Worm (Caenorhabditis elegans) whole organism, L1 larva: ENCODE data around the gene sid-1.

Experiments used
- Y116A8C.19 ChIP-seq: sonication (generic microtip); optimal IDR thresholded peaks from 2 replicates; lab custom pipeline; 2016; ENCODE audit warnings: missing compliant biosample characterization, missing genetic modification characterization, borderline replicate concordance
- aha-1 ChIP-seq: fragments of 150-350 bp; optimal IDR thresholded peaks from 2 replicates; lab custom pipeline; 2014; ENCODE audit warnings: missing biosample characterization, missing genetic modification characterization
- ceh-8 ChIP-seq: fragments of 200-800 bp; sonication (Bioruptor generic); optimal IDR thresholded peaks from 2 replicates; lab custom pipeline; 2018; ENCODE audit warnings: mild to moderate bottlenecking, missing genetic modification characterization, moderate library complexity, missing compliant biosample characterization
- ceh-82 ChIP-seq, 3 experiments: fragments of 150-350 bp in 1 of 3; sonication (generic microtip) in 2 of 3; optimal IDR thresholded peaks; 2 replicates each; lab custom pipeline; 2014 to 2017; ENCODE audit warnings: missing biosample characterization in 3 of 3, missing genetic modification characterization in 3 of 3
- ceh-88 ChIP-seq: fragments of 200-800 bp; sonication (Bioruptor generic); IDR thresholded peaks from 2 replicates; pipeline ENCODE4 v1.3.6; 2022; ENCODE audit warnings: missing genetic modification characterization, missing compliant biosample characterization
- dsc-1 ChIP-seq: sonication (generic microtip); optimal IDR thresholded peaks from 2 replicates; lab custom pipeline; 2016; ENCODE audit warnings: mild to moderate bottlenecking, missing genetic modification characterization, missing compliant biosample characterization
- efl-1 ChIP-seq, 4 experiments: fragments of 150-350 bp; optimal IDR thresholded peaks in 3 of 4; peaks in 1 of 4; 1 replicate in 1 of 4; 2 replicates in 3 of 4; lab custom pipeline; 2014; ENCODE audit warnings: missing biosample characterization in 2 of 4, missing genetic modification characterization in 2 of 4, missing genetic modification reagents in 2 of 4
- elt-2 ChIP-seq: sonication (generic microtip); optimal IDR thresholded peaks from 2 replicates; lab custom pipeline; 2016; ENCODE audit warnings: missing genetic modification characterization, mild to moderate bottlenecking, inconsistent platforms, missing compliant biosample characterization, missing genetic modification reagents
- elt-3 ChIP-seq, 6 experiments: fragments of 150-350 bp in 1 of 6; sonication (generic microtip); optimal IDR thresholded peaks; 2 replicates each; lab custom pipeline; 2017 to 2018; ENCODE audit warnings: missing biosample characterization in 6 of 6, missing genetic modification characterization in 6 of 6, inconsistent platforms in 1 of 6
- fkh-10 ChIP-seq: sonication (generic microtip); optimal IDR thresholded peaks from 2 replicates; lab custom pipeline; 2017; ENCODE audit warnings: missing biosample characterization, missing genetic modification reagents, missing genetic modification characterization
- fkh-8 ChIP-seq: sonication (generic microtip); optimal IDR thresholded peaks from 2 replicates; lab custom pipeline; 2016; ENCODE audit warnings: mild to moderate bottlenecking, missing genetic modification characterization, missing compliant biosample characterization
- fos-1 ChIP-seq: fragments of 150-350 bp; optimal IDR thresholded peaks from 2 replicates; lab custom pipeline; 2014; ENCODE audit warnings: missing biosample characterization, missing genetic modification characterization
- grh-1 ChIP-seq: fragments of 200-800 bp; sonication (Bioruptor generic); IDR thresholded peaks from 2 replicates; pipeline ENCODE4 v1.3.6; 2022; ENCODE audit warnings: missing genetic modification reagents, missing genetic modification characterization, missing compliant biosample characterization
- hlh-17 ChIP-seq: fragments of 200-800 bp; sonication (Bioruptor generic); optimal IDR thresholded peaks from 2 replicates; lab custom pipeline; 2018; ENCODE audit warnings: missing genetic modification characterization, mild to moderate bottlenecking, missing compliant biosample characterization, moderate library complexity, borderline replicate concordance
- irx-1 ChIP-seq: sonication (generic microtip); optimal IDR thresholded peaks from 2 replicates; lab custom pipeline; 2016; ENCODE audit warnings: missing genetic modification characterization, missing compliant biosample characterization
- jun-1 ChIP-seq: fragments of 150-350 bp; optimal IDR thresholded peaks from 2 replicates; lab custom pipeline; 2014; ENCODE audit warnings: missing biosample characterization, missing genetic modification reagents, missing genetic modification characterization
- lin-14 ChIP-seq: fragments of 200-800 bp; sonication (Bioruptor generic); optimal IDR thresholded peaks from 2 replicates; lab custom pipeline; 2018; ENCODE audit warnings: mild to moderate bottlenecking, missing genetic modification characterization, moderate library complexity, missing compliant biosample characterization
- lin-35 ChIP-seq, 2 experiments: fragments of 150-350 bp; optimal IDR thresholded peaks; 2 replicates each; lab custom pipeline; 2014; ENCODE audit warnings: missing biosample characterization in 2 of 2, missing genetic modification characterization in 2 of 2, missing genetic modification reagents in 2 of 2
- lsy-2 ChIP-seq, 2 experiments: fragments of 150-350 bp; optimal IDR thresholded peaks; 2 replicates each; lab custom pipeline; 2014; ENCODE audit warnings: missing biosample characterization in 2 of 2, missing genetic modification characterization in 2 of 2
- mab-9 ChIP-seq: fragments of 200-800 bp; sonication (Bioruptor generic); IDR thresholded peaks from 2 replicates; pipeline ENCODE4 v1.3.6; 2022; ENCODE audit warnings: missing genetic modification reagents, missing genetic modification characterization, missing compliant biosample characterization
- mdl-1 ChIP-seq, 2 experiments: fragments of 150-350 bp; optimal IDR thresholded peaks; 2 replicates each; lab custom pipeline; 2014 to 2017; ENCODE audit warnings: missing biosample characterization in 2 of 2, missing genetic modification characterization in 2 of 2, inconsistent platforms in 1 of 2
- nhr-11 ChIP-seq: fragments of 150-350 bp; optimal IDR thresholded peaks from 2 replicates; lab custom pipeline; 2014; ENCODE audit warnings: missing biosample characterization, missing genetic modification characterization
- nhr-20 ChIP-seq: sonication (generic microtip); optimal IDR thresholded peaks from 2 replicates; lab custom pipeline; 2016; ENCODE audit warnings: mild to moderate bottlenecking, missing genetic modification characterization, missing compliant biosample characterization
- nhr-237 ChIP-seq: fragments of 150-350 bp; optimal IDR thresholded peaks from 2 replicates; lab custom pipeline; 2014; ENCODE audit warnings: missing biosample characterization, missing genetic modification characterization
- nhr-28 ChIP-seq: fragments of 150-350 bp; optimal IDR thresholded peaks from 2 replicates; lab custom pipeline; 2014; ENCODE audit warnings: missing biosample characterization, missing genetic modification characterization
- nhr-47 ChIP-seq: sonication (generic microtip); optimal IDR thresholded peaks from 2 replicates; lab custom pipeline; 2016; ENCODE audit warnings: mild to moderate bottlenecking, missing genetic modification characterization, moderate library complexity, missing compliant biosample characterization
- nhr-71 ChIP-seq: sonication (generic microtip); optimal IDR thresholded peaks from 2 replicates; lab custom pipeline; 2016; ENCODE audit warnings: mild to moderate bottlenecking, missing genetic modification characterization, moderate library complexity, missing compliant biosample characterization
- nhr-76 ChIP-seq: sonication (generic microtip); optimal IDR thresholded peaks from 2 replicates; lab custom pipeline; 2017; ENCODE audit warnings: missing biosample characterization, missing genetic modification characterization
- nhr-85 ChIP-seq: sonication (generic microtip); peaks from one replicate; lab custom pipeline; 2016; ENCODE audit warnings: missing genetic modification characterization, inconsistent platforms, missing compliant biosample characterization
- pag-3 ChIP-seq: sonication (generic microtip); optimal IDR thresholded peaks from 2 replicates; lab custom pipeline; 2017; ENCODE audit warnings: missing genetic modification characterization, mild to moderate bottlenecking, missing compliant biosample characterization, antibody characterized with exemption, borderline replicate concordance; ENCODE audit not compliant: insufficient read depth
- pax-3 ChIP-seq: fragments of 200-800 bp; sonication (Bioruptor generic); optimal IDR thresholded peaks from 2 replicates; lab custom pipeline; 2018; ENCODE audit warnings: mild to moderate bottlenecking, missing genetic modification characterization, moderate library complexity, missing compliant biosample characterization
- pqm-1 ChIP-seq: sonication (generic microtip); optimal IDR thresholded peaks from 3 replicates; lab custom pipeline; 2017; ENCODE audit warnings: missing biosample characterization, missing genetic modification characterization
- rnt-1 ChIP-seq: sonication (generic microtip); optimal IDR thresholded peaks from 2 replicates; lab custom pipeline; 2016; ENCODE audit warnings: mild to moderate bottlenecking, missing genetic modification characterization, moderate library complexity, missing compliant biosample characterization
- snpc-4 ChIP-seq: fragments of 150-350 bp; optimal IDR thresholded peaks from 2 replicates; lab custom pipeline; 2014; ENCODE audit warnings: missing biosample characterization, missing genetic modification characterization
- sptf-1 ChIP-seq: fragments of 150-350 bp; optimal IDR thresholded peaks from 2 replicates; lab custom pipeline; 2014; ENCODE audit warnings: missing biosample characterization, missing genetic modification characterization
- swsn-7 ChIP-seq: sonication (generic microtip); optimal IDR thresholded peaks from 2 replicates; lab custom pipeline; 2016; ENCODE audit warnings: missing genetic modification characterization, missing compliant biosample characterization
- unc-30 ChIP-seq: sonication (generic microtip); optimal IDR thresholded peaks from 2 replicates; lab custom pipeline; 2017; ENCODE audit warnings: missing biosample characterization, missing genetic modification characterization
- unc-62 ChIP-seq: fragments of 150-350 bp; optimal IDR thresholded peaks from 2 replicates; lab custom pipeline; 2014; ENCODE audit warnings: missing biosample characterization, missing genetic modification reagents, missing genetic modification characterization
- unc-98 ChIP-seq: fragments of 200-800 bp; sonication (Bioruptor generic); IDR thresholded peaks from 2 replicates; pipeline ENCODE4 v1.3.6; 2022; ENCODE audit warnings: missing genetic modification characterization, missing compliant biosample characterization

The sid-1 gene

DNA sequence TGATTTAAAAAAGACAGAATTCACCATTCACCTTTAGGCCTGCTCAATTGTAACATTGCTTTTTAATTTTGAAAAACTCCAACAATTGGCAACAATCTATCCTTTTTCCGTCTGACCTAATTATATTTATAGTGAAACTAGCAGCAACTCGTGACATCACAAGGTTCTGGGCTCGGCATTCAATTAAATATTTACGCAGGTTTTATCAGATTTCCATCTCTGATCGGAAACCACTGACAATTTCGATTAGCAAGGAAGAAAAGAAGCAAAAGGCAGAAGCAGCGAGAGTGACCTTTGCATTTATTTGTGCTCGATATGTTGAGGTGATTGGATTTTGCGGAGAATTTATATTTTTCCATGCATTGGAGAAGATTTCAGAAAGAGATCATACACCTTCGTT, 29.4 kb upstream of the sid-1 start:
- TF ChIP-seq nhr-47 (tag; lab: Kevin White, UChicago) (peak; percentile 18), pag-3 (tag; lab: Kevin White, UChicago) (no peak), fkh-8 (tag; lab: Kevin White, UChicago) (peak; percentile 3), lin-14 (GFP tag; lab: Kevin White, UChicago) (peak; percentile 59), dsc-1 (tag; lab: Kevin White, UChicago) (no peak), lsy-2 (tag; optimal IDR thresholded peaks at IDR 0.05; lab: Kevin White, UChicago) (peak in 1 of 2 experiments; percentile 2), fkh-10 (GFP tag; lab: Kevin White, UChicago) (peak; percentile 52)

ce11 chrV:5097035-5097434, 22.7 kb upstream of the sid-1 start, which contains the start of gene C04F5.2:
C04F5.2 (minus strand) TSS chrV:5097135.
- TF ChIP-seq nhr-237 (tag; lab: Kevin White, UChicago) (no peak), mdl-1 (tag; optimal IDR thresholded peaks at IDR 0.05; lab: Kevin White, UChicago) (no peak), lin-35 (GFP tag; optimal IDR thresholded peaks at IDR 0.05; lab: Kevin White, UChicago) (no peak), ceh-88 (GFP tag; lab: Robert Waterston, UW) (no peak)

DNA sequence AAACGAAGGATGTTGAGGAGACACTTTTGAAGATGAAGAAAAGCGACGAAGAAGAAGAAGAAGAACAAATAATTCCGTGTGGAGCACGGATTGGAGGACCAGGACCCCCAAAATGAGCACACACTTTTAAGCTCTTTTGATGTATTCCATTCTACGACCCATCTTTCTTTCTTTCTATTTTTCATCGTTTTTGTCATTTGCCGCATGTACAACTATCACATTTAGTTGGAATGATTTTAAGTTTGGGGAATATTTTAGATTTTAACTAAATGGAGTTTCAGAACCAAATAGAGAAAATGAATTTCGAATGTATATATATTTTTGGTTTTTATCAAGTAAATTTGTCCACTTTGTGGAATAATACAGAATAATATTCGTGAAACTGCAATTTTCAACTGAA, 20.8 kb upstream of the sid-1 start, which contains the start of gene unc-46:
Gene unc-46 (minus strand): TSS at position 101 of the 400 bp plus-strand sequence.
- TF ChIP-seq efl-1 (optimal IDR thresholded peaks at IDR 0.05; lab: Kevin White, UChicago) (no peak), efl-1 (GFP tag; optimal IDR thresholded peaks at IDR 0.05 in 1 of 2; lab: Kevin White, UChicago) (peak in 1 of 2 experiments; percentile 72), snpc-4 (no peak)

- TF ChIP-seq efl-1 (optimal IDR thresholded peaks at IDR 0.05; lab: Kevin White, UChicago): no peak
- TF ChIP-seq efl-1 (GFP tag; optimal IDR thresholded peaks at IDR 0.05 in 1 of 2; lab: Kevin White, UChicago): no peak
- TF ChIP-seq pqm-1 (tag; lab: Kevin White, UChicago): no peak
- TF ChIP-seq unc-62 (GFP tag; lab: Kevin White, UChicago): no peak
- TF ChIP-seq jun-1 (tag; lab: Kevin White, UChicago): no peak
- TF ChIP-seq nhr-237 (tag; lab: Kevin White, UChicago): no peak
- no peak for TF ChIP-seq dsc-1 (tag; lab: Kevin White, UChicago)
- TF ChIP-seq pag-3 (tag; lab: Kevin White, UChicago): no peak
- no peak for TF ChIP-seq aha-1
- TF ChIP-seq ceh-8: no peak
- no peak for TF ChIP-seq pax-3 (tag; lab: Kevin White, UChicago)
- TF ChIP-seq Y116A8C.19: no peak
- no peak for TF ChIP-seq elt-3 (tag; optimal IDR thresholded peaks at IDR 0.05; lab: Kevin White, UChicago)
- no peak for TF ChIP-seq elt-2
- TF ChIP-seq sptf-1: no peak
- TF ChIP-seq grh-1: no peak
- no peak for TF ChIP-seq nhr-28 (tag; lab: Kevin White, UChicago)
- no peak for TF ChIP-seq lin-14 (GFP tag; lab: Kevin White, UChicago)
- no peak for TF ChIP-seq fkh-10 (GFP tag; lab: Kevin White, UChicago)
- TF ChIP-seq nhr-20 (tag; lab: Kevin White, UChicago): no peak
These were observed 17.8 kb upstream of the sid-1 start, which contains the start of gene srab-1 for ce11 chrV:5102017-5102416. srab-1 (minus strand) TSS chrV:5102117.

ce11 chrV:5104934-5105333, 14.8 kb upstream of the sid-1 start, which contains the start of gene srab-2:
srab-2 (minus strand) TSS chrV:5105034.
- TF ChIP-seq nhr-85 (tag; lab: Kevin White, UChicago): no peak
- no peak for TF ChIP-seq nhr-76 (tag; lab: Kevin White, UChicago)
- no peak for TF ChIP-seq snpc-4
- no peak for TF ChIP-seq irx-1
- TF ChIP-seq Y116A8C.19: no peak
- no peak for TF ChIP-seq mab-9
- no peak for TF ChIP-seq fos-1 (tag; lab: Kevin White, UChicago)
- TF ChIP-seq nhr-11 (tag; lab: Kevin White, UChicago): no peak
- no peak for TF ChIP-seq efl-1 (optimal IDR thresholded peaks at IDR 0.05; lab: Kevin White, UChicago)
- TF ChIP-seq efl-1 (GFP tag; optimal IDR thresholded peaks at IDR 0.05 in 1 of 2; lab: Kevin White, UChicago): no peak
- no peak for TF ChIP-seq unc-98 (GFP tag; lab: Robert Waterston, UW)
- no peak for TF ChIP-seq rnt-1 (tag; lab: Kevin White, UChicago)
- no peak for TF ChIP-seq pax-3 (tag; lab: Kevin White, UChicago)
- TF ChIP-seq swsn-7: no peak
- no peak for TF ChIP-seq nhr-71 (tag; lab: Kevin White, UChicago)
- TF ChIP-seq elt-2: no peak
- no peak for TF ChIP-seq aha-1
- TF ChIP-seq unc-30 (tag; lab: Kevin White, UChicago): no peak
- no peak for TF ChIP-seq hlh-17 (GFP tag; lab: Kevin White, UChicago)
- no peak for TF ChIP-seq nhr-47 (tag; lab: Kevin White, UChicago)
- TF ChIP-seq ceh-82 (tag; optimal IDR thresholded peaks at IDR 0.05; lab: Kevin White, UChicago): no peak
